Fruit fly (Drosophila melanogaster) whole organism, embryonic: ENCODE results near the gene Mrtf.
A peak's percentile ranks its signal among the peaks of the same experiment; 100 is the strongest.

Source experiments
- Atf3 ChIP-seq: fragments of 200-800 bp; sonication (Bioruptor generic); optimal IDR thresholded peaks from 3 replicates; lab custom pipeline; 2016; ENCODE audit warnings: missing biosample characterization, missing genetic modification characterization
- CG10979 ChIP-seq: fragments of 200-800 bp; sonication (Bioruptor generic); optimal IDR thresholded peaks from 2 replicates; lab custom pipeline; 2018; ENCODE audit warnings: missing biosample characterization, mild to moderate bottlenecking, missing genetic modification characterization, moderate library complexity
- CG11085 ChIP-seq: fragments of 200-800 bp; sonication (Bioruptor generic); IDR thresholded peaks from 2 replicates; pipeline ENCODE4 v1.3.6; 2022; ENCODE audit warnings: missing biosample characterization, missing genetic modification characterization
- CG11695 ChIP-seq: fragments of 200-800 bp; sonication (Bioruptor generic); IDR thresholded peaks from 3 replicates; pipeline ENCODE4 v1.3.6; 2022; ENCODE audit warnings: missing biosample characterization, missing genetic modification characterization
- CG12236 ChIP-seq: fragments of 200-800 bp; sonication (Bioruptor generic); optimal IDR thresholded peaks from 2 replicates; lab custom pipeline; 2016; ENCODE audit warnings: missing biosample characterization, missing genetic modification characterization
- CG14050 ChIP-seq: fragments of 200-800 bp; sonication (Bioruptor generic); IDR thresholded peaks from 3 replicates; pipeline ENCODE4 v1.3.6; 2022; ENCODE audit warnings: missing biosample characterization, missing genetic modification characterization
- CG18476 ChIP-seq: fragments of 200-800 bp; sonication (Bioruptor generic); optimal IDR thresholded peaks from 2 replicates; lab custom pipeline; 2016; ENCODE audit warnings: missing biosample characterization, mild to moderate bottlenecking, missing genetic modification characterization
- CG18764 ChIP-seq: fragments of 200-800 bp; sonication (Bioruptor generic); optimal IDR thresholded peaks from 3 replicates; lab custom pipeline; 2016; ENCODE audit warnings: missing biosample characterization, missing genetic modification characterization
- CG2120 ChIP-seq: fragments of 200-800 bp; sonication (Bioruptor generic); optimal IDR thresholded peaks from 3 replicates; lab custom pipeline; 2016; ENCODE audit warnings: missing biosample characterization, missing genetic modification characterization
- CG2199 ChIP-seq: fragments of 200-800 bp; sonication (Bioruptor generic); IDR thresholded peaks from 3 replicates; pipeline ENCODE4 v1.3.6; 2022; ENCODE audit warnings: missing biosample characterization, missing genetic modification characterization
- CG2678 ChIP-seq: fragments of 200-800 bp; sonication (Bioruptor generic); optimal IDR thresholded peaks from 3 replicates; lab custom pipeline; 2019; ENCODE audit warnings: missing biosample characterization, mild to moderate bottlenecking, missing genetic modification characterization, moderate library complexity
- CG32532 ChIP-seq: fragments of 200-800 bp; sonication (Bioruptor generic); IDR thresholded peaks from 2 replicates; pipeline ENCODE4 v1.3.6; 2022; ENCODE audit warnings: missing biosample characterization, missing genetic modification characterization
- CG33557 ChIP-seq: fragments of 200-800 bp; sonication (Bioruptor generic); optimal IDR thresholded peaks from 2 replicates; lab custom pipeline; 2019; ENCODE audit warnings: missing biosample characterization, mild to moderate bottlenecking, missing genetic modification characterization, moderate library complexity
- CG34224 ChIP-seq: fragments of 200-800 bp; sonication (Bioruptor generic); IDR thresholded peaks from 3 replicates; pipeline ENCODE4 v1.3.6; 2022; ENCODE audit warnings: missing biosample characterization, missing genetic modification characterization; ENCODE audit not compliant: partially characterized antibody
- CG4424 ChIP-seq: fragments of 200-800 bp; sonication (Bioruptor generic); optimal IDR thresholded peaks from 3 replicates; lab custom pipeline; 2016; ENCODE audit warnings: missing biosample characterization, missing genetic modification characterization
- CG7987 ChIP-seq: fragments of 200-800 bp; sonication (Bioruptor generic); optimal IDR thresholded peaks from 2 replicates; lab custom pipeline; 2018; ENCODE audit warnings: missing biosample characterization, mild to moderate bottlenecking, missing genetic modification characterization, moderate library complexity
- CG8359 ChIP-seq: fragments of 200-800 bp; sonication (Bioruptor generic); optimal IDR thresholded peaks from 2 replicates; lab custom pipeline; 2017; ENCODE audit warnings: missing biosample characterization, mild to moderate bottlenecking, missing genetic modification characterization, borderline replicate concordance
- CG9609 ChIP-seq: fragments of 200-800 bp; sonication (Bioruptor generic); optimal IDR thresholded peaks from 3 replicates; lab custom pipeline; 2016; ENCODE audit warnings: missing biosample characterization, missing genetic modification characterization
- CG9932 ChIP-seq: fragments of 200-800 bp; sonication (Bioruptor generic); IDR thresholded peaks from 2 replicates; pipeline ENCODE4 v1.3.6; 2022; ENCODE audit warnings: missing biosample characterization, missing genetic modification characterization
- Dip3 ChIP-seq: fragments of 200-800 bp; sonication (Bioruptor generic); optimal IDR thresholded peaks from 3 replicates; lab custom pipeline; 2016; ENCODE audit warnings: missing biosample characterization, missing genetic modification characterization
- Ets65A ChIP-seq: fragments of 200-800 bp; sonication (Bioruptor generic); peaks from one replicate; lab custom pipeline; 2016; ENCODE audit warnings: missing biosample characterization, missing genetic modification characterization
- Fer2 ChIP-seq: fragments of 200-800 bp; sonication (Bioruptor generic); optimal IDR thresholded peaks from 2 replicates; lab custom pipeline; 2018; ENCODE audit warnings: missing biosample characterization, mild to moderate bottlenecking, missing genetic modification characterization, moderate library complexity
- HmgZ ChIP-seq: fragments of 200-800 bp; sonication (Bioruptor generic); optimal IDR thresholded peaks from 2 replicates; lab custom pipeline; 2018; ENCODE audit warnings: missing biosample characterization, mild to moderate bottlenecking, missing genetic modification characterization
- Hr78 ChIP-seq, 2 experiments: fragments of 200-800 bp in 1 of 2; fragments of >200 bp in 1 of 2; sonication (Bioruptor generic) in 1 of 2; optimal IDR thresholded peaks; 2 replicates each; lab custom pipeline; 2017 to 2019; ENCODE audit warnings: missing biosample characterization in 2 of 2, missing genetic modification characterization in 2 of 2, mild to moderate bottlenecking in 1 of 2, moderate library complexity in 1 of 2
- Hsf ChIP-seq: fragments of 200-800 bp; sonication (Bioruptor generic); optimal IDR thresholded peaks from 3 replicates; lab custom pipeline; 2016; ENCODE audit warnings: missing biosample characterization, missing genetic modification characterization
- Myb ChIP-seq: fragments of 200-800 bp; sonication (Bioruptor generic); optimal IDR thresholded peaks from 2 replicates; lab custom pipeline; 2016; ENCODE audit warnings: missing biosample characterization, missing genetic modification characterization
- Rfx ChIP-seq: fragments of 200-800 bp; sonication (Bioruptor generic); IDR thresholded peaks from 2 replicates; pipeline ENCODE4 v1.3.6; 2022; ENCODE audit warnings: missing biosample characterization, missing genetic modification characterization
- Sox102F ChIP-seq: fragments of 200-800 bp; sonication (Bioruptor generic); optimal IDR thresholded peaks from 2 replicates; lab custom pipeline; 2018; ENCODE audit warnings: missing biosample characterization, mild to moderate bottlenecking, missing genetic modification characterization, moderate library complexity
- Taf1 ChIP-seq: fragments of 200-800 bp; sonication (Bioruptor generic); IDR thresholded peaks from 2 replicates; pipeline ENCODE4 v1.3.6; 2022; ENCODE audit warnings: missing biosample characterization, missing genetic modification characterization
- az2 ChIP-seq: fragments of 200-800 bp; sonication (Bioruptor generic); optimal IDR thresholded peaks from 3 replicates; lab custom pipeline; 2016; ENCODE audit warnings: missing biosample characterization, missing genetic modification characterization
- danr ChIP-seq: fragments of 200-800 bp; sonication (Bioruptor generic); IDR thresholded peaks from 2 replicates; pipeline ENCODE4 v1.3.6; 2022; ENCODE audit warnings: missing biosample characterization, missing genetic modification characterization
- dmrt99B ChIP-seq: fragments of 200-800 bp; sonication (Bioruptor generic); optimal IDR thresholded peaks from 2 replicates; lab custom pipeline; 2018; ENCODE audit warnings: missing biosample characterization, mild to moderate bottlenecking, missing genetic modification characterization, moderate library complexity
- emc ChIP-seq: fragments of 200-800 bp; sonication (Bioruptor generic); optimal IDR thresholded peaks from 2 replicates; lab custom pipeline; 2016; ENCODE audit warnings: missing biosample characterization, missing genetic modification characterization
- eve ChIP-seq, 2 experiments: fragments of >200 bp; optimal IDR thresholded peaks; 2 replicates each; lab custom pipeline; 2017; ENCODE audit warnings: missing biosample characterization in 2 of 2, missing genetic modification characterization in 2 of 2
- fd64A ChIP-seq: fragments of 200-800 bp; sonication (Bioruptor generic); optimal IDR thresholded peaks from 3 replicates; lab custom pipeline; 2018; ENCODE audit warnings: missing biosample characterization, mild to moderate bottlenecking, missing genetic modification characterization
- gro ChIP-seq: fragments of 200-800 bp; sonication (Bioruptor generic); optimal IDR thresholded peaks from 2 replicates; lab custom pipeline; 2016; ENCODE audit warnings: missing biosample characterization, missing genetic modification characterization
- hkb ChIP-seq, 2 experiments: fragments of 200-800 bp in 1 of 2; fragments of >200 bp in 1 of 2; sonication (Bioruptor generic) in 1 of 2; IDR thresholded peaks in 1 of 2; optimal IDR thresholded peaks in 1 of 2; 2 replicates each; pipeline versions ENCODE4 v1.3.6 to Lab custom; 2017 to 2022; ENCODE audit warnings: missing biosample characterization in 1 of 2, missing genetic modification characterization in 1 of 2
- jigr1 ChIP-seq: fragments of 200-800 bp; sonication (Bioruptor generic); IDR thresholded peaks from 3 replicates; pipeline ENCODE4 v1.3.6; 2022; ENCODE audit warnings: missing biosample characterization, missing genetic modification characterization
- kay ChIP-seq: fragments of 200-800 bp; sonication (Bioruptor generic); optimal IDR thresholded peaks from 2 replicates; lab custom pipeline; 2016; ENCODE audit warnings: missing biosample characterization, missing genetic modification characterization
- ken ChIP-seq: fragments of 200-800 bp; sonication (Bioruptor generic); IDR thresholded peaks from 3 replicates; pipeline ENCODE4 v1.3.6; 2022; ENCODE audit warnings: missing biosample characterization, missing genetic modification characterization
- mld ChIP-seq: fragments of 200-800 bp; sonication (Bioruptor generic); IDR thresholded peaks from 3 replicates; pipeline ENCODE4 v1.3.6; 2022; ENCODE audit warnings: missing biosample characterization, missing genetic modification characterization; ENCODE audit not compliant: partially characterized antibody
- repo ChIP-seq: fragments of 200-800 bp; sonication (Bioruptor generic); optimal IDR thresholded peaks from 2 replicates; lab custom pipeline; 2016; ENCODE audit warnings: missing biosample characterization, missing genetic modification characterization
- salm ChIP-seq: fragments of 200-800 bp; sonication (Bioruptor generic); optimal IDR thresholded peaks from 2 replicates; lab custom pipeline; 2018; ENCODE audit warnings: missing biosample characterization, mild to moderate bottlenecking, missing genetic modification characterization
- sens ChIP-seq: fragments of 200-800 bp; sonication (Bioruptor generic); peaks from one replicate; lab custom pipeline; 2016; ENCODE audit warnings: missing biosample characterization, missing genetic modification characterization
- slbo ChIP-seq: fragments of 200-800 bp; sonication (Bioruptor generic); IDR thresholded peaks from 2 replicates; pipeline ENCODE4 v1.3.6; 2022; ENCODE audit warnings: missing biosample characterization, missing genetic modification characterization
- stwl ChIP-seq: fragments of 200-800 bp; sonication (Bioruptor generic); optimal IDR thresholded peaks from 3 replicates; lab custom pipeline; 2018; ENCODE audit warnings: missing biosample characterization, mild to moderate bottlenecking, missing genetic modification characterization, moderate library complexity
- sug ChIP-seq: fragments of 200-800 bp; optimal IDR thresholded peaks from 2 replicates; lab custom pipeline; 2019; ENCODE audit warnings: missing biosample characterization, mild to moderate bottlenecking, missing genetic modification characterization, moderate library complexity
- tll ChIP-seq, 2 experiments: fragments of 200-800 bp in 1 of 2; fragments of >200 bp in 1 of 2; sonication (Bioruptor generic) in 1 of 2; optimal IDR thresholded peaks; 2 replicates each; lab custom pipeline; 2017 to 2019; ENCODE audit warnings: missing biosample characterization in 2 of 2, missing genetic modification characterization in 2 of 2, mild to moderate bottlenecking in 1 of 2, moderate library complexity in 1 of 2
- trh ChIP-seq: fragments of 200-800 bp; sonication (Bioruptor generic); optimal IDR thresholded peaks from 2 replicates; lab custom pipeline; 2016; ENCODE audit warnings: missing biosample characterization, missing genetic modification characterization
- unpg ChIP-seq: fragments of 200-800 bp; sonication (Bioruptor generic); optimal IDR thresholded peaks from 3 replicates; lab custom pipeline; 2018; ENCODE audit warnings: missing biosample characterization, mild to moderate bottlenecking, missing genetic modification characterization, moderate library complexity

Mrtf gene

dm6 chr3L:2781991-2782677 is 15.8 kb upstream of the Mrtf start, which contains the start of gene Pgant6 (continued):
- TF ChIP-seq Ets65A (GFP tag; lab: Kevin White, UChicago) (peak; percentile 9), az2 (GFP tag; lab: Kevin White, UChicago) (no peak), Rfx (GFP tag; lab: Robert Waterston, UW) (peak; percentile 48; the same call in 1 of the 2 replicates), Sox102F (GFP tag; lab: Kevin White, UChicago) (no peak), CG33557 (GFP tag; lab: Kevin White, UChicago) (no peak), CG14050 (GFP tag; lab: Robert Waterston, UW) (no peak), sens (GFP tag; lab: Kevin White, UChicago) (peak; percentile 85), CG2120 (GFP tag; lab: Kevin White, UChicago) (peak; percentile 29), Atf3 (no peak), CG11085 (GFP tag; lab: Robert Waterston, UW) (no peak), mld (GFP tag; lab: Robert Waterston, UW) (no peak), HmgZ (tag; lab: Kevin White, UChicago) (peak; percentile 26), jigr1 (GFP tag; lab: Robert Waterston, UW) (no peak), CG12236 (GFP tag; lab: Kevin White, UChicago) (no peak), CG11695 (GFP tag; lab: Robert Waterston, UW) (no peak), stwl (peak; percentile 19), Hr78 (GFP tag; optimal IDR thresholded peaks at IDR 0.05; lab: Kevin White, UChicago) (no peak), Hsf (no peak), kay (GFP tag; lab: Kevin White, UChicago) (no peak), emc (no peak), CG10979 (tag; lab: Kevin White, UChicago) (no peak), CG4424 (no peak), dmrt99B (no peak), trh (GFP tag; lab: Kevin White, UChicago) (no peak), CG9932 (GFP tag; lab: Robert Waterston, UW) (peak; percentile 52), Taf1 (GFP tag; lab: Robert Waterston, UW) (no peak), danr (GFP tag; lab: Robert Waterston, UW) (no peak), CG8359 (no peak), CG7987 (no peak), salm (tag; lab: Kevin White, UChicago) (no peak), Fer2 (tag; lab: Kevin White, UChicago) (no peak), CG34224 (GFP tag; lab: Robert Waterston, UW) (no peak), CG9609 (GFP tag; lab: Kevin White, UChicago) (no peak), Dip3 (GFP tag; lab: Kevin White, UChicago) (no peak), ken (GFP tag; lab: Robert Waterston, UW) (no peak), slbo (GFP tag; lab: Robert Waterston, UW) (peak; percentile 42; the same call in 1 of the 2 replicates), unpg (GFP tag; lab: Kevin White, UChicago) (no peak), sug (peak; percentile 32), eve (GFP tag; optimal IDR thresholded peaks at IDR 0.05; lab: Kevin White, UChicago) (no peak), tll (GFP tag; optimal IDR thresholded peaks at IDR 0.05; lab: Kevin White, UChicago) (peak in 1 of 2 experiments; percentile 36), repo (GFP tag; lab: Kevin White, UChicago) (no peak), CG2199 (no peak), gro (GFP tag; lab: Kevin White, UChicago) (no peak), CG2678 (tag; lab: Kevin White, UChicago) (no peak), CG18764 (GFP tag; lab: Kevin White, UChicago) (no peak), Myb (GFP tag; lab: Kevin White, UChicago) (peak; percentile 84), hkb (optimal IDR thresholded peaks at IDR 0.05; lab: Kevin White, UChicago) (no peak), hkb (GFP tag; IDR thresholded peaks at IDR 0.05; lab: Robert Waterston, UW) (no peak), CG18476 (GFP tag; lab: Kevin White, UChicago) (no peak), fd64A (GFP tag; lab: Kevin White, UChicago) (no peak), CG32532 (GFP tag; lab: Robert Waterston, UW) (peak; percentile 23; the same call in 1 of the 2 replicates)
